Worm (Caenorhabditis elegans) whole organism, late embryonic: ENCODE results near the gene T20B12.7.

Source experiments
- K02D7.2 ChIP-seq: sonication (generic microtip); optimal IDR thresholded peaks from 2 replicates; lab custom pipeline; 2017; ENCODE audit warnings: mild to moderate bottlenecking, missing genetic modification characterization, missing compliant biosample characterization
- K09A11.1 ChIP-seq: sonication (generic microtip); optimal IDR thresholded peaks from 2 replicates; lab custom pipeline; 2017; ENCODE audit warnings: antibody characterized with exemption, mild to moderate bottlenecking, missing genetic modification characterization, missing compliant biosample characterization; ENCODE audit not compliant: insufficient read depth
- ceh-14 ChIP-seq: sonication (generic microtip); optimal IDR thresholded peaks from 2 replicates; lab custom pipeline; 2016; ENCODE audit warnings: missing genotype, missing genetic modification characterization, missing compliant biosample characterization
- ceh-45 ChIP-seq: fragments of 200-800 bp; sonication (Bioruptor generic); IDR thresholded peaks from 2 replicates; pipeline ENCODE4 v1.3.6; 2022; ENCODE audit warnings: missing genetic modification reagents, missing genetic modification characterization, missing compliant biosample characterization
- ceh-9 ChIP-seq: sonication (generic microtip); optimal IDR thresholded peaks from 2 replicates; lab custom pipeline; 2016; ENCODE audit warnings: mild to moderate bottlenecking, missing genetic modification characterization, inconsistent platforms, missing compliant biosample characterization
- ets-4 ChIP-seq: sonication (generic microtip); optimal IDR thresholded peaks from 2 replicates; lab custom pipeline; 2016; ENCODE audit warnings: missing genetic modification characterization, missing compliant biosample characterization
- fkh-10 ChIP-seq: fragments of 150-350 bp; optimal IDR thresholded peaks from 2 replicates; lab custom pipeline; 2014; ENCODE audit warnings: missing biosample characterization, missing genetic modification reagents, missing genetic modification characterization
- odd-2 ChIP-seq: sonication (generic microtip); optimal IDR thresholded peaks from 2 replicates; lab custom pipeline; 2017; ENCODE audit warnings: antibody characterized with exemption, mild to moderate bottlenecking, missing genetic modification characterization, missing compliant biosample characterization
- pha-2 ChIP-seq: sonication (generic microtip); optimal IDR thresholded peaks from 2 replicates; lab custom pipeline; 2017; ENCODE audit warnings: mild to moderate bottlenecking, missing genetic modification characterization, missing compliant biosample characterization
- pqm-1 ChIP-seq: sonication (generic microtip); optimal IDR thresholded peaks from 2 replicates; lab custom pipeline; 2016; ENCODE audit warnings: missing genetic modification characterization, missing compliant biosample characterization
- ttx-3 ChIP-seq: sonication (generic microtip); optimal IDR thresholded peaks from 2 replicates; lab custom pipeline; 2016; ENCODE audit warnings: missing genetic modification reagents, missing genetic modification characterization, missing compliant biosample characterization

DNA sequence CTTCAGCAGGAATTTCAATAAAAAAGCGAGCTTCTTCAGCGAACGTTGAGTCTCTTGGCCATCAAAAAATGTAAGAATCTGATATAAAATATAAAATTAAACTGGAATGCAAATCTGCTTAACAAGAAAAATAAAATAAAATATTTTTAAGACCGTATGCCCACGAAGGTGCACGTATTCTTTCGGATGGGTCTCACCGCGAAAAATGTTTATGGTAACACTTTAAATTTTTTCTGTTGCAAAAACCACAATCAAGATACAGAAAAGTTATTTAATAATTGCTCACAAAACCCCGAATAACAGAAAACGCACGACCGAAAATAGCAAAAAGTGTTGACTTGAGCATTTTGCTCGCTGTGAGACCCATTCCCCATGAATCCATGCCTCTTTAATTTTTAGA, 39.7 kb downstream of the T20B12.7 start:
- TF ChIP-seq ets-4 (tag; lab: Kevin White, UChicago), result no peak
- TF ChIP-seq K09A11.1 (tag; lab: Kevin White, UChicago), result no peak
- TF ChIP-seq K02D7.2, result no peak
- no peak for TF ChIP-seq ttx-3 (tag; lab: Kevin White, UChicago)
- TF ChIP-seq pha-2, result no peak
- TF ChIP-seq fkh-10 (GFP tag; lab: Kevin White, UChicago), result no peak
- TF ChIP-seq ceh-9 (tag; lab: Kevin White, UChicago), result no peak
- TF ChIP-seq odd-2 (tag; lab: Kevin White, UChicago), result no peak
- TF ChIP-seq pqm-1 (tag; lab: Kevin White, UChicago), result no peak
- no peak for TF ChIP-seq ceh-14 (tag; lab: Kevin White, UChicago)
- no peak for TF ChIP-seq ceh-45 (GFP tag; lab: Robert Waterston, UW)
